Worm (Caenorhabditis elegans): Measurements from ENCODE around the gene Y57G11A.2.
"Not testable (repeated sequence)": the region's sequence is repeated elsewhere in the genome, so short reads cannot be mapped to it uniquely, and the experiment has no call there.

Gene Y57G11A.2

ce11 chrIV:14519423-14519822 is at the start of gene Y57G11A.2, which contains the start of gene T27E7.1:
Gene Y57G11A.2, minus strand, starts transcription at chrIV:14519523.
Gene T27E7.1, plus strand, starts transcription at chrIV:14519759.
- TF ChIP-seq W03F9.2 (tag; optimal IDR thresholded peaks at IDR 0.05), result no peak

- no peak for TF ChIP-seq W03F9.2 (tag; optimal IDR thresholded peaks at IDR 0.05)
- TF ChIP-seq him-1 (tag; optimal IDR thresholded peaks at IDR 0.05), result no peak
- TF ChIP-seq dao-5 (tag; optimal IDR thresholded peaks at IDR 0.05), result no peak
These were observed 45.7 kb upstream of the Y57G11A.2 start, which contains the start of gene Y57G11B.2 for ce11 chrIV:14565062-14565461. Gene Y57G11B.2, plus strand, starts transcription at chrIV:14565362.

ce11 chrIV:14562649-14563268 is 43.4 kb upstream of the Y57G11A.2 start:
- no peak for TF ChIP-seq him-1 (tag; optimal IDR thresholded peaks at IDR 0.05)
- no peak for TF ChIP-seq dao-5 (tag; optimal IDR thresholded peaks at IDR 0.05)
- TF ChIP-seq W03F9.2 (tag; optimal IDR thresholded peaks at IDR 0.05), result no peak

- TF ChIP-seq dao-5 (tag; optimal IDR thresholded peaks at IDR 0.05), result no peak
- no peak for TF ChIP-seq W03F9.2 (tag; optimal IDR thresholded peaks at IDR 0.05)
- TF ChIP-seq him-1 (tag; optimal IDR thresholded peaks at IDR 0.05), result no peak
These were observed 42.4 kb upstream of the Y57G11A.2 start for ce11 chrIV:14561677-14562076.

- TF ChIP-seq him-1 (tag; optimal IDR thresholded peaks at IDR 0.05) (no peak), W03F9.2 (tag; optimal IDR thresholded peaks at IDR 0.05) (no peak), dao-5 (tag; optimal IDR thresholded peaks at IDR 0.05) (no peak)
These were observed 39.9 kb upstream of the Y57G11A.2 start for ce11 chrIV:14559267-14559666.

- TF ChIP-seq dao-5 (tag; optimal IDR thresholded peaks at IDR 0.05), result no peak
- TF ChIP-seq him-1 (tag; optimal IDR thresholded peaks at IDR 0.05), result no peak
- no peak for TF ChIP-seq W03F9.2 (tag; optimal IDR thresholded peaks at IDR 0.05)
These were observed 38.3 kb upstream of the Y57G11A.2 start for ce11 chrIV:14557642-14558041.

- TF ChIP-seq W03F9.2 (tag; optimal IDR thresholded peaks at IDR 0.05) (no peak), dao-5 (tag; optimal IDR thresholded peaks at IDR 0.05) (no peak), him-1 (tag; optimal IDR thresholded peaks at IDR 0.05) (no peak)
These were observed 35.5 kb upstream of the Y57G11A.2 start, which contains the start of gene Y57G11B.6 for ce11 chrIV:14554788-14555187. Gene Y57G11B.6, minus strand, starts transcription at chrIV:14554888.

- not testable (repeated sequence) for TF ChIP-seq W03F9.2, dao-5, him-1 (tag; optimal IDR thresholded peaks at IDR 0.05)
These were observed 32.5 kb upstream of the Y57G11A.2 start, which contains the start of gene pals-30 for ce11 chrIV:14551870-14552269. Gene pals-30, minus strand, starts transcription at chrIV:14551970.

ce11 chrIV:14549308-14549707 is 30.0 kb upstream of the Y57G11A.2 start, which contains the start of gene T27E7.9:
Gene T27E7.9, minus strand, starts transcription at chrIV:14549408.
- TF ChIP-seq dao-5 (tag; optimal IDR thresholded peaks at IDR 0.05), result no peak
- TF ChIP-seq him-1 (tag; optimal IDR thresholded peaks at IDR 0.05), result no peak
- no peak for TF ChIP-seq W03F9.2 (tag; optimal IDR thresholded peaks at IDR 0.05)

ce11 chrIV:14547292-14547691 is 28.0 kb upstream of the Y57G11A.2 start:
- TF ChIP-seq dao-5 (tag; optimal IDR thresholded peaks at IDR 0.05), result no peak
- no peak for TF ChIP-seq him-1 (tag; optimal IDR thresholded peaks at IDR 0.05)
- no peak for TF ChIP-seq W03F9.2 (tag; optimal IDR thresholded peaks at IDR 0.05)

ce11 chrIV:14542517-14542916 is 23.2 kb upstream of the Y57G11A.2 start, which contains the start of gene pals-29:
Gene pals-29, minus strand, starts transcription at chrIV:14542617.
- TF ChIP-seq him-1 (tag; optimal IDR thresholded peaks at IDR 0.05) (no peak), W03F9.2 (tag; optimal IDR thresholded peaks at IDR 0.05) (no peak), dao-5 (tag; optimal IDR thresholded peaks at IDR 0.05) (no peak)

ce11 chrIV:14536911-14537310 is 17.6 kb upstream of the Y57G11A.2 start, which contains the start of gene T27E7.5:
Gene T27E7.5, plus strand, starts transcription at chrIV:14537163.
- TF ChIP-seq W03F9.2 (tag; optimal IDR thresholded peaks at IDR 0.05), result no peak
- no peak for TF ChIP-seq him-1 (tag; optimal IDR thresholded peaks at IDR 0.05)
- TF ChIP-seq dao-5 (tag; optimal IDR thresholded peaks at IDR 0.05), result no peak

ce11 chrIV:14534967-14535366 is 15.6 kb upstream of the Y57G11A.2 start, which contains the start of gene T27E7.4:
Gene T27E7.4, minus strand, starts transcription at chrIV:14535067.
- no peak for TF ChIP-seq W03F9.2 (tag; optimal IDR thresholded peaks at IDR 0.05)
- TF ChIP-seq dao-5 (tag; optimal IDR thresholded peaks at IDR 0.05), result no peak
- no peak for TF ChIP-seq him-1 (tag; optimal IDR thresholded peaks at IDR 0.05)

- TF ChIP-seq him-1 (tag; optimal IDR thresholded peaks at IDR 0.05) (no peak), W03F9.2 (tag; optimal IDR thresholded peaks at IDR 0.05) (no peak), dao-5 (tag; optimal IDR thresholded peaks at IDR 0.05) (no peak)
These were observed 13.0 kb upstream of the Y57G11A.2 start for ce11 chrIV:14532366-14532765.

ce11 chrIV:14530031-14530430 is 10.7 kb upstream of the Y57G11A.2 start:
- TF ChIP-seq W03F9.2 (tag; optimal IDR thresholded peaks at IDR 0.05) (no peak), him-1 (tag; optimal IDR thresholded peaks at IDR 0.05) (no peak), dao-5 (tag; optimal IDR thresholded peaks at IDR 0.05) (no peak)

All from whole organism, L4/young adult.